Fruit fly (Drosophila melanogaster) whole organism, adult: ENCODE measurements around the gene CG4042.

Experiments used
- CG11617 ChIP-seq: fragments of 200-800 bp; sonication (Bioruptor generic); optimal IDR thresholded peaks from 2 replicates; lab custom pipeline; 2017; ENCODE audit warnings: mild to moderate bottlenecking, missing biosample characterization, missing genetic modification reagents, missing genetic modification characterization
- CG7045 ChIP-seq: fragments of 200-800 bp; sonication (Bioruptor generic); optimal IDR thresholded peaks from 2 replicates; lab custom pipeline; 2017; ENCODE audit warnings: missing biosample characterization, mild to moderate bottlenecking, missing genetic modification characterization
- CG7101 ChIP-seq: fragments of 200-800 bp; sonication (Bioruptor generic); optimal IDR thresholded peaks from 2 replicates; lab custom pipeline; 2018; ENCODE audit warnings: missing biosample characterization, mild to moderate bottlenecking, missing genetic modification characterization, moderate library complexity
- cic ChIP-seq: fragments of 200-800 bp; sonication (Bioruptor generic); optimal IDR thresholded peaks from 2 replicates; lab custom pipeline; 2017; ENCODE audit warnings: missing biosample characterization, mild to moderate bottlenecking, missing genetic modification characterization, moderate library complexity
- cnc ChIP-seq, 2 experiments: fragments of >200 bp; optimal IDR thresholded peaks; 2 replicates each; lab custom pipeline; 2017
- kay ChIP-seq: fragments of 200-800 bp; sonication (Bioruptor generic); peaks from one replicate; lab custom pipeline; 2016; ENCODE audit warnings: missing biosample characterization, missing genetic modification characterization, borderline replicate concordance
- ovo ChIP-seq: fragments of 200-800 bp; sonication (Bioruptor generic); optimal IDR thresholded peaks from 2 replicates; lab custom pipeline; 2016; ENCODE audit warnings: missing biosample characterization, missing genetic modification characterization
- pad ChIP-seq: fragments of 200-800 bp; sonication (Bioruptor generic); optimal IDR thresholded peaks from 3 replicates; lab custom pipeline; 2017; ENCODE audit warnings: missing biosample characterization, missing genetic modification characterization, mild to moderate bottlenecking, moderate library complexity, missing genetic modification reagents
- tj ChIP-seq: fragments of 200-800 bp; sonication (Bioruptor generic); optimal IDR thresholded peaks from 3 replicates; lab custom pipeline; 2017; ENCODE audit warnings: missing biosample characterization, mild to moderate bottlenecking, missing genetic modification characterization, moderate library complexity

dm6 chr3L:20789299-20789698 lies 18.0 kb upstream of the CG4042 start:
- no peak for TF ChIP-seq pad
- no peak for TF ChIP-seq cnc (optimal IDR thresholded peaks at IDR 0.05; lab: Kevin White, UChicago)
- TF ChIP-seq CG11617: no peak
- TF ChIP-seq CG7101 (tag; lab: Kevin White, UChicago): no peak
- no peak for TF ChIP-seq tj (GFP tag; lab: Kevin White, UChicago)
- TF ChIP-seq ovo (GFP tag; lab: Kevin White, UChicago): no peak
- no peak for TF ChIP-seq CG7045 (GFP tag; lab: Kevin White, UChicago)
- no peak for TF ChIP-seq cic (GFP tag; lab: Kevin White, UChicago)
- no peak for TF ChIP-seq kay (GFP tag; lab: Kevin White, UChicago)
